Worm (Caenorhabditis elegans) whole organism, L3 larva: ENCODE measurements around the gene srx-60.
A peak's percentile ranks its signal among the peaks of the same experiment; 100 is the strongest.

Source experiments
- R02D3.7 ChIP-seq: fragments of 150-350 bp; optimal IDR thresholded peaks from 2 replicates; lab custom pipeline; 2014; ENCODE audit warnings: missing biosample characterization, missing genetic modification characterization
- ZK546.5 ChIP-seq: sonication (generic microtip); optimal IDR thresholded peaks from 2 replicates; lab custom pipeline; 2017; ENCODE audit warnings: missing biosample characterization, missing genetic modification characterization
- aly-2 ChIP-seq: fragments of 150-350 bp; optimal IDR thresholded peaks from 2 replicates; lab custom pipeline; 2014; ENCODE audit warnings: missing biosample characterization, missing genetic modification characterization
- ama-1 ChIP-seq: fragments of 150-350 bp; optimal IDR thresholded peaks from 2 replicates; lab custom pipeline; 2018
- ceh-16 ChIP-seq: sonication (generic microtip); optimal IDR thresholded peaks from 2 replicates; lab custom pipeline; 2017; ENCODE audit warnings: missing biosample characterization, missing genetic modification characterization
- ceh-28 ChIP-seq: fragments of 150-350 bp; optimal IDR thresholded peaks from 2 replicates; lab custom pipeline; 2014; ENCODE audit warnings: missing biosample characterization, missing genetic modification reagents, missing genetic modification characterization
- ceh-82 ChIP-seq: fragments of 150-350 bp; optimal IDR thresholded peaks from 2 replicates; lab custom pipeline; 2014; ENCODE audit warnings: missing biosample characterization, missing genetic modification characterization
- ceh-9 ChIP-seq: sonication (generic microtip); optimal IDR thresholded peaks from 2 replicates; lab custom pipeline; 2018; ENCODE audit warnings: missing biosample characterization, missing genetic modification characterization
- daf-12 ChIP-seq: fragments of 150-350 bp; optimal IDR thresholded peaks from 2 replicates; lab custom pipeline; 2014; ENCODE audit warnings: missing biosample characterization, missing genetic modification reagents, missing genetic modification characterization
- egl-27 ChIP-seq: sonication (generic microtip); optimal IDR thresholded peaks from 4 replicates; lab custom pipeline; 2017; ENCODE audit warnings: missing biosample characterization, missing genetic modification reagents, missing genetic modification characterization
- egl-5 ChIP-seq: fragments of 150-350 bp; optimal IDR thresholded peaks from 2 replicates; lab custom pipeline; 2017; ENCODE audit warnings: missing biosample characterization, missing genetic modification reagents, missing genetic modification characterization, inconsistent platforms
- elt-1 ChIP-seq: fragments of 150-350 bp; optimal IDR thresholded peaks from 2 replicates; lab custom pipeline; 2014; ENCODE audit warnings: missing biosample characterization, missing genetic modification characterization
- elt-2 ChIP-seq: sonication (generic microtip); optimal IDR thresholded peaks from 2 replicates; lab custom pipeline; 2016; ENCODE audit warnings: missing genetic modification reagents, mild to moderate bottlenecking, missing genetic modification characterization, missing compliant biosample characterization
- elt-3 ChIP-seq, 3 experiments: fragments of 150-350 bp in 1 of 3; sonication (generic microtip) in 2 of 3; optimal IDR thresholded peaks; 2 replicates in 2 of 3; 4 replicates in 1 of 3; lab custom pipeline; 2014 to 2017; ENCODE audit warnings: missing biosample characterization in 3 of 3, missing genetic modification characterization in 3 of 3
- eor-1 ChIP-seq, 2 experiments: fragments of 150-350 bp; optimal IDR thresholded peaks; 2 replicates each; lab custom pipeline; 2014 to 2018; ENCODE audit warnings: missing biosample characterization in 2 of 2, missing genetic modification characterization in 2 of 2
- fkh-10 ChIP-seq: sonication (generic microtip); optimal IDR thresholded peaks from 2 replicates; lab custom pipeline; 2017; ENCODE audit warnings: missing biosample characterization, missing genetic modification reagents, missing genetic modification characterization
- fkh-2 ChIP-seq: fragments of 150-350 bp; optimal IDR thresholded peaks from 2 replicates; lab custom pipeline; 2014; ENCODE audit warnings: missing biosample characterization, missing genetic modification reagents, missing genetic modification characterization
- fos-1 ChIP-seq: fragments of 150-350 bp; optimal IDR thresholded peaks from 2 replicates; lab custom pipeline; 2014; ENCODE audit warnings: missing biosample characterization, missing genetic modification characterization
- hmg-11 ChIP-seq: sonication (generic microtip); optimal IDR thresholded peaks from 2 replicates; lab custom pipeline; 2016; ENCODE audit warnings: missing genetic modification characterization, missing compliant biosample characterization
- jun-1 ChIP-seq: fragments of 150-350 bp; optimal IDR thresholded peaks from 2 replicates; lab custom pipeline; 2014; ENCODE audit warnings: missing biosample characterization, missing genetic modification reagents, missing genetic modification characterization
- lin-15B ChIP-seq: fragments of 150-350 bp; optimal IDR thresholded peaks from 2 replicates; lab custom pipeline; 2014; ENCODE audit warnings: missing biosample characterization, missing genetic modification characterization
- lin-39 ChIP-seq: fragments of 150-350 bp; optimal IDR thresholded peaks from 2 replicates; lab custom pipeline; 2018; ENCODE audit warnings: missing biosample characterization, missing genetic modification reagents, missing genetic modification characterization
- lsy-12 ChIP-seq: sonication (generic microtip); optimal IDR thresholded peaks from 2 replicates; lab custom pipeline; 2016; ENCODE audit warnings: mild to moderate bottlenecking, missing genetic modification characterization, missing compliant biosample characterization
- mdl-1 ChIP-seq: fragments of 150-350 bp; optimal IDR thresholded peaks from 2 replicates; lab custom pipeline; 2014; ENCODE audit warnings: missing biosample characterization, missing genetic modification characterization
- mml-1 ChIP-seq: fragments of 150-350 bp; sonication (generic microtip); optimal IDR thresholded peaks from 3 replicates; lab custom pipeline; 2014; ENCODE audit warnings: missing biosample characterization, missing genetic modification characterization
- nfya-1 ChIP-seq: sonication (generic microtip); optimal IDR thresholded peaks from 2 replicates; lab custom pipeline; 2017; ENCODE audit warnings: missing genetic modification characterization, mild to moderate bottlenecking, missing compliant biosample characterization, antibody characterized with exemption, moderate library complexity; ENCODE audit not compliant: insufficient read depth
- nhr-11 ChIP-seq: fragments of 150-350 bp; optimal IDR thresholded peaks from 2 replicates; lab custom pipeline; 2014; ENCODE audit warnings: missing biosample characterization, missing genetic modification characterization
- nhr-12 ChIP-seq: fragments of 150-350 bp; optimal IDR thresholded peaks from 2 replicates; lab custom pipeline; 2014; ENCODE audit warnings: missing biosample characterization, missing genetic modification characterization
- nhr-23 ChIP-seq: fragments of 150-350 bp; optimal IDR thresholded peaks from 2 replicates; lab custom pipeline; 2014; ENCODE audit warnings: missing biosample characterization, missing genetic modification reagents, missing genetic modification characterization
- nhr-237 ChIP-seq: fragments of 150-350 bp; optimal IDR thresholded peaks from 2 replicates; lab custom pipeline; 2014; ENCODE audit warnings: missing biosample characterization, missing genetic modification characterization
- nhr-25 ChIP-seq: sonication (generic microtip); optimal IDR thresholded peaks from 2 replicates; lab custom pipeline; 2017; ENCODE audit warnings: missing biosample characterization, missing genetic modification characterization
- nhr-28 ChIP-seq: fragments of 150-350 bp; optimal IDR thresholded peaks from 2 replicates; lab custom pipeline; 2014; ENCODE audit warnings: missing biosample characterization, missing genetic modification characterization
- nhr-43 ChIP-seq: sonication (generic microtip); optimal IDR thresholded peaks from 2 replicates; lab custom pipeline; 2016; ENCODE audit warnings: mild to moderate bottlenecking, missing genetic modification characterization, missing compliant biosample characterization; ENCODE audit not compliant: poor library complexity, severe bottlenecking
- nhr-77 ChIP-seq: fragments of 150-350 bp; optimal IDR thresholded peaks from 2 replicates; lab custom pipeline; 2014; ENCODE audit warnings: missing biosample characterization, missing genetic modification characterization
- pha-4 ChIP-seq: fragments of 150-350 bp; optimal IDR thresholded peaks from 2 replicates; lab custom pipeline; 2014; ENCODE audit warnings: missing biosample characterization, missing genetic modification reagents, missing genetic modification characterization
- pqm-1 ChIP-seq: fragments of 150-350 bp; optimal IDR thresholded peaks from 2 replicates; lab custom pipeline; 2017; ENCODE audit warnings: missing biosample characterization, missing genetic modification characterization, inconsistent platforms
- sea-2 ChIP-seq: fragments of 150-350 bp; sonication (generic microtip); optimal IDR thresholded peaks from 4 replicates; lab custom pipeline; 2014; ENCODE audit warnings: missing biosample characterization, missing genetic modification reagents, missing genetic modification characterization
- skn-1 ChIP-seq: fragments of 150-350 bp; optimal IDR thresholded peaks from 2 replicates; lab custom pipeline; 2014; ENCODE audit warnings: missing biosample characterization, missing genetic modification characterization
- snpc-4 ChIP-seq: fragments of 150-350 bp; optimal IDR thresholded peaks from 2 replicates; lab custom pipeline; 2014; ENCODE audit warnings: missing biosample characterization, missing genetic modification characterization
- tbx-2 ChIP-seq: sonication (generic microtip); optimal IDR thresholded peaks from 2 replicates; lab custom pipeline; 2016; ENCODE audit warnings: mild to moderate bottlenecking, missing genetic modification characterization, missing compliant biosample characterization
- unc-62 ChIP-seq: fragments of 150-350 bp; sonication (generic microtip); optimal IDR thresholded peaks from 4 replicates; lab custom pipeline; 2014; ENCODE audit warnings: missing biosample characterization, missing genetic modification reagents, missing genetic modification characterization
- zag-1 ChIP-seq: fragments of 150-350 bp; optimal IDR thresholded peaks from 2 replicates; lab custom pipeline; 2014; ENCODE audit warnings: missing biosample characterization, missing genetic modification characterization
- ztf-4 ChIP-seq: fragments of 150-350 bp; optimal IDR thresholded peaks from 2 replicates; lab custom pipeline; 2014; ENCODE audit warnings: missing biosample characterization, missing genetic modification characterization

srx-60 gene

DNA sequence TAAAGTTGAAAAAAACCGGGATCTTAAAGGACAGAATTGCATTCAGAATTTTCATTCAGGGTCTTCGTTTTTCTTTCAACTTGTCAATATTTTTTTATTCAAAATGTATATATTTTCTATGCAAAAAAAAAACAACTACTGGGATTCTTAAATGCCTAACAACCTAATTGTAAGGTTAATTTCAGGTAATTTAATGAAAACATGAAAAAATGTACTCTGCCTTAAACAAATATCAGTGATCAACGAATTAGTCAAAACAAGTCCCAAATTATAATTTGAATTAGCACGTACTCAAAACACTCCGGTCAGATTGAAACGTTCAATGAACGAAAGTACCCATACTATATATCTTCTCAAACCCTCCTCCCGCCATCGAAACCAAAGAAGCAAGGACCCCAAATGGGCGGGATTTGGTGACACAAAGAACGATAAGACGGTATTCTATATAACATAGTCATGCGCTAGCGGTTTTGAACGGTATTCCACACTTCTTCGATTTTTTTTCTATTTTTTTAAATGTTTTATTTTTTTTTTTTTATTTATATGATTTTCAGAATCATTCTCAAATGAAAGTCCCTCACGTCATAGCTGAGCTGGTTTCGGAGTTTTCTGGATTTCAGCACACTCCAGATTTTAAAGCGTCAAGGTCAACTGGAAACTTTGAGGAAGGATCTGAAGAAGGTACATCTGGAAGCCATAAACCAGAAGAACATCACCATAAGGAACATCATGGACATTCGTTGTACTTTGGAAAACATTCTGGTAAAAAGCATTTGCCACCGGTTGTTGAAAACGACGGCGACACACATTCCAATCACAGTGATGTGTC is 34.9 kb downstream of the srx-60 start, which contains the start of the genes ddo-2 and F25E5.8:
ddo-2 (minus strand) TSS at position 330 of the 829 bp plus-strand sequence.
F25E5.8 (plus strand) TSS at position 555 of the 829 bp plus-strand sequence.
- no peak for TF ChIP-seq ama-1 (lab: Kevin White, UChicago)
- TF ChIP-seq nhr-25 (tag; lab: Kevin White, UChicago): peak; percentile 14
- TF ChIP-seq tbx-2 (tag; lab: Kevin White, UChicago): no peak
- TF ChIP-seq hmg-11 (tag; lab: Kevin White, UChicago): peak; percentile 11
- peak; percentile 46 for TF ChIP-seq nhr-43
- TF ChIP-seq nhr-23 (tag; lab: Kevin White, UChicago): peak; percentile 70

DNA sequence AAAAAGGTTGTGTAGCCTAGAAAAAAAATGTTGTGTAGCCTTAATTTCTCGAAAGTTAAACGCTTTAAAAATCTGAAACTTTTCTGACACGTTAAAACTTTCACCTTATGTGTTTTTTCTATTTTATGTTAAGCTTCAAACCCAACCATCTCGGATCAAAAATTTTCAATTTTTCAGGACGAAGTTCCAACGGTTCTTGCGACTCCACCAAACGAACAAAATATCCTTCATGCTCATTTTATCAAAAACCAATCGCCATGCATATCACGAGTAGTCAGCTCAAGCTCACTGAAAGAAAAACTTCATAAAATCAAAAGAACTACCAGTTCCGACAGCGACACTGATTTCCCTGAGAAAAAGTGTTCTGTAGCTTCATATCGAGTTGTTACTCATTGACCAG is 35.8 kb downstream of the srx-60 start:
- TF ChIP-seq snpc-4 (no peak), ztf-4 (no peak), tbx-2 (tag; lab: Kevin White, UChicago) (no peak), fos-1 (tag; lab: Kevin White, UChicago) (no peak), ceh-9 (no peak), lin-15B (no peak), pqm-1 (no peak), egl-27 (tag; lab: Kevin White, UChicago) (no peak), ceh-82 (no peak), lin-39 (tag; lab: Kevin White, UChicago) (no peak), elt-3 (tag; optimal IDR thresholded peaks at IDR 0.05; lab: Kevin White, UChicago) (no peak), aly-2 (tag; lab: Kevin White, UChicago) (no peak)

DNA sequence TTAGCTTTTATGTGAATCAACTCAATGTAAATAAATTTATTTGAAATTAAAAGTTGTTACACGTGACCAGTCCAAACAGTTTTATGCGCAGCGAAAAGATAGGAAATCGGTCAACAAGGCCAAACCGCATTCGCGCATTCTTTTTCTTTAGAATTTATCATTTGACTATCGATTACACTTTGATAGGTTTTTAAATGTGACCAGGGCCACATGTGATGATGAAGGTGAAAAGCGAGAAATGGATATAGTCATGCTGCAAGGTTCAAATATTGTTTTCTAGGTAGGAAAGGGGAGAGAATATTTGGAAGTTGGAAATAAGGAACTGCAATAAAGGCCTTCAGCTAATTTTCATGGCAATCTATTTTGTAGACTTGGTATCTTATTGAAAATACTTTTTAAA is 36.2 kb downstream of the srx-60 start:
- TF ChIP-seq fkh-2 (no peak), nfya-1 (tag; lab: Kevin White, UChicago) (peak; percentile 16), daf-12 (tag; lab: Kevin White, UChicago) (no peak), snpc-4 (no peak), lin-39 (tag; lab: Kevin White, UChicago) (no peak), elt-1 (tag; lab: Kevin White, UChicago) (no peak), nhr-43 (peak; percentile 90), nhr-23 (tag; lab: Kevin White, UChicago) (peak; percentile 72), pqm-1 (no peak), elt-3 (tag; optimal IDR thresholded peaks at IDR 0.05; lab: Kevin White, UChicago) (peak in 2 of 3 experiments; percentile 14 to 91), nhr-11 (no peak), lin-15B (no peak), lsy-12 (no peak), skn-1 (tag; lab: Kevin White, UChicago) (no peak), nhr-77 (tag; lab: Kevin White, UChicago) (no peak), eor-1 (tag; optimal IDR thresholded peaks at IDR 0.05; lab: Kevin White, UChicago) (no peak), ZK546.5 (tag; lab: Kevin White, UChicago) (no peak), tbx-2 (tag; lab: Kevin White, UChicago) (peak; percentile 28), nhr-25 (tag; lab: Kevin White, UChicago) (peak; percentile 78), mdl-1 (no peak), pha-4 (tag; lab: Kevin White, UChicago) (peak; percentile 14), ama-1 (lab: Kevin White, UChicago) (peak; percentile 98), unc-62 (GFP tag; lab: Kevin White, UChicago) (no peak)

DNA sequence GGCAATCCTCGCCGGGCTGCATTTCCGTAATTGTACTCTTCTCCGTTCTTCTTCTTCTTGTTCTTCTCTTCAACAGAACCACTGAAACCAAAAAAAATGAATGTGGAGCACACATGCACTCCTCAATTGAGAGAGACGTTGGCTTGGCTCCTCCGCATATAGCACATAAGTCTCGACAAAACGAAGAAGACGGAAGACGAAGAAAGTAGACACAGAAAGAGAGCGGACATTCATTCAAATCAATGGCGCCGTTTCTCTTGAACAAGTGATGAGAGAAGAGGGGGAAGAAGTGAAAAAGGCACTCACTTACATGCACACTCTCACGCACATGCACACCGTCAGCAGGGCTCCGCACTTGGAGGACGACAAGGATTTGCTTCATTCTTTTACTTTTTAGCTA is 36.9 kb downstream of the srx-60 start, which contains the start of gene F25E5.9:
F25E5.9 (minus strand) TSS at position 382 of the 400 bp plus-strand sequence.
- TF ChIP-seq ceh-28 (tag; lab: Kevin White, UChicago) (no peak), ceh-16 (tag; lab: Kevin White, UChicago) (no peak), lsy-12 (no peak), ceh-82 (no peak), hmg-11 (tag; lab: Kevin White, UChicago) (no peak), mdl-1 (no peak), elt-2 (tag; lab: Kevin White, UChicago) (no peak), jun-1 (tag; lab: Kevin White, UChicago) (no peak), nhr-12 (tag; lab: Kevin White, UChicago) (no peak), lin-15B (peak; percentile 7), R02D3.7 (no peak), nhr-237 (tag; lab: Kevin White, UChicago) (no peak), aly-2 (tag; lab: Kevin White, UChicago) (no peak), eor-1 (tag; optimal IDR thresholded peaks at IDR 0.05; lab: Kevin White, UChicago) (no peak), fkh-2 (no peak), ama-1 (lab: Kevin White, UChicago) (peak; percentile 10), zag-1 (tag; lab: Kevin White, UChicago) (no peak), nhr-77 (tag; lab: Kevin White, UChicago) (no peak), sea-2 (GFP tag; lab: Kevin White, UChicago) (no peak), fkh-10 (GFP tag; lab: Kevin White, UChicago) (peak; percentile 28), egl-5 (tag; lab: Kevin White, UChicago) (no peak), fos-1 (tag; lab: Kevin White, UChicago) (no peak), egl-27 (tag; lab: Kevin White, UChicago) (no peak), tbx-2 (tag; lab: Kevin White, UChicago) (no peak), mml-1 (tag; lab: Kevin White, UChicago) (no peak), pqm-1 (no peak), ZK546.5 (tag; lab: Kevin White, UChicago) (no peak), ceh-9 (no peak), nhr-25 (tag; lab: Kevin White, UChicago) (no peak), nhr-28 (tag; lab: Kevin White, UChicago) (no peak), nfya-1 (tag; lab: Kevin White, UChicago) (peak; percentile 51)
